Fruit fly (Drosophila melanogaster): ENCODE data around the gene Ubc87F.

The Ubc87F gene

DNA sequence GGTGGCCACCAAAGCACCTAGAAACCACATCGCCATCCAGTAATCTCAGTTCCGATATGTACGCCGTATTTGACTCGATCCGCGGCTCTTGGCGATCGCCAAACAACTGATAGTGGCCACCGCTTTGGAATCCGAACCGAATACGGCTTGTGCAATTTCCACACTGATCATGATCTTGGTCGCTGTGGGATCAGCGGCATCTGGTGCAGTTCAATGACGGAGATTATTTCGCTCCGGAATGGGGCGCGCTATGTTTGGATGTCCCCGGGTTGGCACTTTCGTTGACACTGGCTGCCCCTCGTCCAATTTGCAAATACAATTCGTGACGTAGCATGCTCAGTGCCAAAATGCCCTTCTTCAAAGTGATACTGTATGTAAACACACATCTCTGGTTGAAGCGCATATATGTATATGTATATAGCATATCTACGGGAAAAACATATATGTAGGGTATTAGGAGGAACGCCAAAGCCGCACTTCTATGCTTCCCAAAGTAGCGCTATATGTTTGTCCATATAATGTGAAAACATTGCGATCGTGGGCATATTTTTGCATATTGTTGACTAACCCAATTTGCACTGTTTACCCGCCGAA, 12.6 kb downstream of the Ubc87F start, which contains the start of gene Adgf-D (continued):
- TF ChIP-seq gfzf (GFP tag; optimal IDR thresholded peaks at IDR 0.05) = no peak
- TF ChIP-seq MESR4 (GFP tag; optimal IDR thresholded peaks at IDR 0.05) = no peak
- no peak for TF ChIP-seq CG18011 (GFP tag; optimal IDR thresholded peaks at IDR 0.05)
- no peak for TF ChIP-seq Side (GFP tag; optimal IDR thresholded peaks at IDR 0.05)
- TF ChIP-seq CG34376 (GFP tag; optimal IDR thresholded peaks at IDR 0.05) = peak; percentile 65
- no peak for TF ChIP-seq CG14860 (GFP tag; IDR thresholded peaks at IDR 0.05; ENCODE audit: partially characterized antibody)
- TF ChIP-seq Med (GFP tag) = peak; percentile 10
- TF ChIP-seq zfh2 (GFP tag; optimal IDR thresholded peaks at IDR 0.05) = no peak
- no peak for TF ChIP-seq Ptx1 (GFP tag; IDR thresholded peaks at IDR 0.05)
- no peak for TF ChIP-seq ftz-f1 (GFP tag; optimal IDR thresholded peaks at IDR 0.05)
- 0 out of 4 replicates have a peak, but pooled peaks have one; percentile 48 for TF ChIP-seq chinmo (GFP tag; IDR thresholded peaks at IDR 0.05; ENCODE audit: partially characterized antibody)
- TF ChIP-seq salm (tag; optimal IDR thresholded peaks at IDR 0.05) = no peak
- peak; percentile 90 for TF ChIP-seq CG10274 (GFP tag; optimal IDR thresholded peaks at IDR 0.05)
- no peak for TF ChIP-seq CG17568 (GFP tag; optimal IDR thresholded peaks at IDR 0.05)
- no peak for TF ChIP-seq Dad (GFP tag; optimal IDR thresholded peaks at IDR 0.05)
- TF ChIP-seq sim (GFP tag; IDR thresholded peaks at IDR 0.05) = no peak
- no peak for TF ChIP-seq Bteb2 (GFP tag; optimal IDR thresholded peaks at IDR 0.05)
- TF ChIP-seq Atf6 (GFP tag; IDR thresholded peaks at IDR 0.05) = no peak
- no peak for TF ChIP-seq CG11093 (GFP tag; IDR thresholded peaks at IDR 0.05)
- TF ChIP-seq Ets65A (GFP tag) = peak; percentile 92
- TF ChIP-seq Dll (GFP tag; IDR thresholded peaks at IDR 0.05; ENCODE audit: partially characterized antibody) = no peak
- TF ChIP-seq br (optimal IDR thresholded peaks at IDR 0.05) = no peak
- no peak for TF ChIP-seq ap (GFP tag; IDR thresholded peaks at IDR 0.05)
- TF ChIP-seq Abd-B (GFP tag; optimal IDR thresholded peaks at IDR 0.05) = no peak
- TF ChIP-seq ci (GFP tag; IDR thresholded peaks at IDR 0.05) = no peak
- TF ChIP-seq CG15073 (GFP tag; optimal IDR thresholded peaks at IDR 0.05) = no peak
- TF ChIP-seq CG2199 (GFP tag; IDR thresholded peaks at IDR 0.05) = no peak
- TF ChIP-seq pros (GFP tag; optimal IDR thresholded peaks at IDR 0.05) = no peak

dm6 chr3R:13700738-13701137, 17.2 kb downstream of the Ubc87F start, which contains the start of gene f-cup:
TSS of gene f-cup (minus strand) at chr3R:13700838.
- TF ChIP-seq Doc3 (GFP tag; IDR thresholded peaks at IDR 0.05; ENCODE audit: partially characterized antibody) = no peak
- TF ChIP-seq sens (GFP tag) = peak; percentile 33
- TF ChIP-seq tll (GFP tag; optimal IDR thresholded peaks at IDR 0.05) = no peak
- no peak for TF ChIP-seq CG17359 (tag; optimal IDR thresholded peaks at IDR 0.05)

- TF ChIP-seq z (GFP tag; IDR thresholded peaks at IDR 0.05) (no peak), Med (GFP tag) (peak; percentile 68)
These were observed 17.8 kb downstream of the Ubc87F start, which contains the start of gene ninaB for dm6 chr3R:13700192-13700591. TSS of gene ninaB (plus strand) at chr3R:13700565.

DNA sequence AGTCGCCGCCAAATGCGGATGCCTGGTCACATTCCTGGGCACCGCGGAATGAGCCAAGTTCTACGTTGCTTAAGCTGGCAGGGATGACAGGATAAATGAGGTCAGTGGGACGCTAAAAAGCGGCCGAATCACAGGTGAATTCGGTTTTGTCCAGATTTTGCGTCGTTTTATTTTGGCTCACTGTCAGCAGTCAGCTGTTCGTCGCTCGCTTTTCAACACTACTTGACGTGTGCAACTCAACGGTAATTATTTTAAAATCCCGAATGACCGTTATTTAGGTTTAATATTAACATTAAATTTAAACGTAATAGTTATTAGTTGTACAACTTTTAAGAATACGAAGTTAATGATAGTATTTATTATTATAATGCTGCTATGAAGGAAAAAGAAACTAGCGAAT, 18.6 kb downstream of the Ubc87F start:
- TF ChIP-seq CG17385 (GFP tag; optimal IDR thresholded peaks at IDR 0.05) (no peak), CG4617 (GFP tag; optimal IDR thresholded peaks at IDR 0.05; ENCODE audit: borderline replicate concordance) (no peak), tio (GFP tag; optimal IDR thresholded peaks at IDR 0.05) (no peak), Med (GFP tag) (peak; percentile 72), Dll (GFP tag; IDR thresholded peaks at IDR 0.05; ENCODE audit: partially characterized antibody) (0 out of 4 replicates have a peak, but pooled peaks have one; percentile 46), Doc2 (GFP tag; IDR thresholded peaks at IDR 0.05) (no peak), CG10462 (GFP tag; optimal IDR thresholded peaks at IDR 0.05) (peak; percentile 83), crp (GFP tag; optimal IDR thresholded peaks at IDR 0.05) (peak; percentile 41 to 92), slp2 (GFP tag; optimal IDR thresholded peaks at IDR 0.05) (no peak), tll (GFP tag; optimal IDR thresholded peaks at IDR 0.05) (no peak), E2f2 (GFP tag; IDR thresholded peaks at IDR 0.05) (peak; percentile 48), cwo (GFP tag; optimal IDR thresholded peaks at IDR 0.05) (no peak), MBD-R2 (GFP tag; IDR thresholded peaks at IDR 0.05) (peak; percentile 86), pzg (GFP tag; optimal IDR thresholded peaks at IDR 0.05) (peak; percentile 34), kay (GFP tag; optimal IDR thresholded peaks at IDR 0.05) (no peak), tna (GFP tag; IDR thresholded peaks at IDR 0.05; ENCODE audit: partially characterized antibody) (no peak), kah (GFP tag; optimal IDR thresholded peaks at IDR 0.05) (no peak)

Measured in whole organism, embryonic.